Fruit fly (Drosophila melanogaster): ENCODE data around the gene CadN.

Gene CadN

dm6 chr2L:17778287-17778762, at the start of gene CadN (continued):
- TF ChIP-seq CG11398 (GFP tag; optimal IDR thresholded peaks at IDR 0.05): no peak
- no peak for TF ChIP-seq Mad (GFP tag; optimal IDR thresholded peaks at IDR 0.05)
- TF ChIP-seq CG17385 (GFP tag; optimal IDR thresholded peaks at IDR 0.05): peak; percentile 16
- no peak for TF ChIP-seq Nf-YA (GFP tag; IDR thresholded peaks at IDR 0.05)
- TF ChIP-seq Nf-YB (GFP tag; optimal IDR thresholded peaks at IDR 0.05): no peak
- TF ChIP-seq CG4328 (GFP tag; optimal IDR thresholded peaks at IDR 0.05): no peak
- no peak for TF ChIP-seq grn (GFP tag; optimal IDR thresholded peaks at IDR 0.05)
- no peak for TF ChIP-seq CkIIα-i1 (GFP tag; IDR thresholded peaks at IDR 0.05)
- no peak for TF ChIP-seq CG15696 (tag; optimal IDR thresholded peaks at IDR 0.05)
- no peak for TF ChIP-seq Dfd (GFP tag; optimal IDR thresholded peaks at IDR 0.05)
- no peak for TF ChIP-seq Max (GFP tag; optimal IDR thresholded peaks at IDR 0.05)
- no peak for TF ChIP-seq CG10959 (GFP tag; IDR thresholded peaks at IDR 0.05)
- TF ChIP-seq CG18476 (GFP tag; optimal IDR thresholded peaks at IDR 0.05): no peak
- no peak for TF ChIP-seq Hmr (GFP tag; optimal IDR thresholded peaks at IDR 0.05)
- TF ChIP-seq lab (GFP tag; optimal IDR thresholded peaks at IDR 0.05): no peak
- no peak for TF ChIP-seq Hsf (GFP tag; optimal IDR thresholded peaks at IDR 0.05)
- TF ChIP-seq yki (optimal IDR thresholded peaks at IDR 0.05): no peak
- TF ChIP-seq CTCF (GFP tag; optimal IDR thresholded peaks at IDR 0.05): no peak
- peak; percentile 79; the same call in 1 of the 3 replicates for TF ChIP-seq CG34422 (GFP tag; IDR thresholded peaks at IDR 0.05)
- no peak for TF ChIP-seq CG6854 (GFP tag; optimal IDR thresholded peaks at IDR 0.05)
- no peak for TF ChIP-seq gcm (GFP tag; optimal IDR thresholded peaks at IDR 0.05)
- TF ChIP-seq Atf3 (GFP tag; optimal IDR thresholded peaks at IDR 0.05): no peak
- no peak for TF ChIP-seq dimm (GFP tag; IDR thresholded peaks at IDR 0.05)
- no peak for TF ChIP-seq CG16813 (GFP tag; IDR thresholded peaks at IDR 0.05; ENCODE audit: partially characterized antibody)
- TF ChIP-seq CG2875 (GFP tag; optimal IDR thresholded peaks at IDR 0.05): peak; percentile 3
- TF ChIP-seq CG8359 (GFP tag; optimal IDR thresholded peaks at IDR 0.05; ENCODE audit: borderline replicate concordance): no peak
- no peak for TF ChIP-seq Dad (GFP tag; optimal IDR thresholded peaks at IDR 0.05)
- no peak for TF ChIP-seq slou (GFP tag; optimal IDR thresholded peaks at IDR 0.05)
- TF ChIP-seq tap (tag; optimal IDR thresholded peaks at IDR 0.05): no peak
- TF ChIP-seq sisA (GFP tag; IDR thresholded peaks at IDR 0.05): no peak
- TF ChIP-seq Elba2 (GFP tag; optimal IDR thresholded peaks at IDR 0.05): peak; percentile 14
- no peak for TF ChIP-seq E2f1 (GFP tag; IDR thresholded peaks at IDR 0.05)
- TF ChIP-seq dpn (GFP tag; optimal IDR thresholded peaks at IDR 0.05): no peak
- TF ChIP-seq Bdp1 (GFP tag; optimal IDR thresholded peaks at IDR 0.05): no peak
- no peak for TF ChIP-seq CG4617 (GFP tag; optimal IDR thresholded peaks at IDR 0.05; ENCODE audit: borderline replicate concordance)
- TF ChIP-seq CG12769 (tag; optimal IDR thresholded peaks at IDR 0.05): peak; percentile 86
- no peak for TF ChIP-seq Lim3 (GFP tag; IDR thresholded peaks at IDR 0.05)
- no peak for TF ChIP-seq Sry-δ (GFP tag; optimal IDR thresholded peaks at IDR 0.05)
- no peak for TF ChIP-seq sob (GFP tag; IDR thresholded peaks at IDR 0.05)
- TF ChIP-seq CG8765 (GFP tag; IDR thresholded peaks at IDR 0.05): no peak
- 0 out of 2 replicates have a peak, but pooled peaks have one; percentile 11 for TF ChIP-seq CG4360 (GFP tag; IDR thresholded peaks at IDR 0.05)
- no peak for TF ChIP-seq sqz (GFP tag; optimal IDR thresholded peaks at IDR 0.05)
- TF ChIP-seq CG3065 (GFP tag; optimal IDR thresholded peaks at IDR 0.05): no peak
- TF ChIP-seq mam (GFP tag; optimal IDR thresholded peaks at IDR 0.05): no peak
- no peak for TF ChIP-seq knrl (GFP tag; IDR thresholded peaks at IDR 0.05; ENCODE audit: partially characterized antibody)
- TF ChIP-seq Dbx (GFP tag; IDR thresholded peaks at IDR 0.05): no peak
- peak; percentile 12; the same call in 1 of the 2 replicates for TF ChIP-seq crol (GFP tag; IDR thresholded peaks at IDR 0.05)
- no peak for TF ChIP-seq CG17912 (GFP tag; optimal IDR thresholded peaks at IDR 0.05)
- peak; percentile 74 for TF ChIP-seq Jarid2 (GFP tag; optimal IDR thresholded peaks at IDR 0.05)
- TF ChIP-seq klu (GFP tag; IDR thresholded peaks at IDR 0.05): no peak
- no peak for TF ChIP-seq BtbVII (GFP tag; optimal IDR thresholded peaks at IDR 0.05)
- no peak for TF ChIP-seq CG10267 (tag; optimal IDR thresholded peaks at IDR 0.05)
- peak; percentile 7 for TF ChIP-seq ems (GFP tag; optimal IDR thresholded peaks at IDR 0.05)
